Worm (Caenorhabditis elegans): Measurements from ENCODE around the gene F47G9.6.

The F47G9.6 gene

DNA sequence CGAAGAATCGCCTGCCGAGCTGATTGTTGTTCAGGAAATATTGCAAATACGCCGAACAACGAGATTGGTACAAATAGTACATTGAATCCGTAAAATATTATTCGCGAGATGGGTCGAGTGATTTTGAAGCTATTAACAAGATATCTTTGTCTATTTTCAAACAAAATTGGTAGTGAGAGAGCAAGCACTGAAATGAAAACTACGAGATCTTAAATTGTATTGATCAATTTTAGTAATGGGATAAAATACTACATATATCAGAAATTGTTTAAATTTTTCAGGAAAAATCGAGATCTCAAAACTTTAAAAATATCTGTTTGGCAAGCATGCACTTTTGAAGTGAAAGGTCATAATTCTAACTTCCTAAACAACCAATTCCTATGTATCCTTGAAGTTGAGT lies 25.0 kb upstream of the F47G9.6 start:
- TF ChIP-seq gmeb-2 (tag; optimal IDR thresholded peaks at IDR 0.05) (no peak), odd-2 (tag; optimal IDR thresholded peaks at IDR 0.05) (no peak), K02D7.2 (tag; optimal IDR thresholded peaks at IDR 0.05) (no peak), ceh-24 (tag; optimal IDR thresholded peaks at IDR 0.05) (no peak), fkh-10 (GFP tag; optimal IDR thresholded peaks at IDR 0.05) (no peak), ceh-48 (tag; optimal IDR thresholded peaks at IDR 0.05) (no peak), syd-9 (tag; optimal IDR thresholded peaks at IDR 0.05) (no peak), lin-11 (tag; optimal IDR thresholded peaks at IDR 0.05) (no peak), ceh-9 (tag; optimal IDR thresholded peaks at IDR 0.05) (no peak)

DNA sequence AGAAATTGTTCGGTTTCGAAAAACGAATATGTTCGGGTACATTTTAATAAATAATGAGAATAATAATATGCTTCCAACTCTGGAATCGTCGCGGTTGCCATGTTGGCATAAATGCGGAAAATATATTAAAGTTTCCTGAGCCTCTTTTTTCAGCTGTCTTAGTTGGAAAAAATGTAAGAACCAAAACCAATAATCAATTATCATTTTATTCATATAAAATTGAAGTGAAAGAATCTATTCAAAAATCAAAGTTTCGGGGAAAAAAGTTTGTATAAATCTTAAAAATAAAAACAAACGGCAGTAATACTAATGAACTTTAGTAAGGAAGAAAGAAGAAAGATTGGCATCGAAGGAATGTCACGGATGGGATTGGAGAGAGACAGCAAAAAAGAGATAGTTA lies 24.3 kb upstream of the F47G9.6 start, which contains the start of gene srh-45:
TSS of gene srh-45 (minus strand) at position 101 of the 400 bp plus-strand sequence.
- TF ChIP-seq sox-4 (tag; optimal IDR thresholded peaks at IDR 0.05) (no peak), pat-9 (tag; optimal IDR thresholded peaks at IDR 0.05) (no peak), mec-3 (tag; optimal IDR thresholded peaks at IDR 0.05; ENCODE audit: borderline replicate concordance) (no peak), K09A11.1 (tag; optimal IDR thresholded peaks at IDR 0.05; ENCODE audit: insufficient read depth) (no peak), ceh-31 (tag; optimal IDR thresholded peaks at IDR 0.05) (no peak), ets-4 (tag; optimal IDR thresholded peaks at IDR 0.05) (no peak), K02D7.2 (tag; optimal IDR thresholded peaks at IDR 0.05) (no peak), hlh-13 (GFP tag; optimal IDR thresholded peaks at IDR 0.05) (no peak), C08G9.2 (tag; optimal IDR thresholded peaks at IDR 0.05) (no peak), nhr-232 (tag; optimal IDR thresholded peaks at IDR 0.05) (no peak), nhr-11 (tag; optimal IDR thresholded peaks at IDR 0.05) (no peak), ceh-19 (GFP tag; optimal IDR thresholded peaks at IDR 0.05) (no peak), T23F11.4 (GFP tag; optimal IDR thresholded peaks at IDR 0.05) (no peak), unc-55 (GFP tag; optimal IDR thresholded peaks at IDR 0.05) (no peak), elt-2 (tag; optimal IDR thresholded peaks at IDR 0.05) (no peak), ceh-2 (tag; optimal IDR thresholded peaks at IDR 0.05) (no peak), zip-5 (tag; optimal IDR thresholded peaks at IDR 0.05) (no peak), unc-42 (tag; optimal IDR thresholded peaks at IDR 0.05) (no peak)

DNA sequence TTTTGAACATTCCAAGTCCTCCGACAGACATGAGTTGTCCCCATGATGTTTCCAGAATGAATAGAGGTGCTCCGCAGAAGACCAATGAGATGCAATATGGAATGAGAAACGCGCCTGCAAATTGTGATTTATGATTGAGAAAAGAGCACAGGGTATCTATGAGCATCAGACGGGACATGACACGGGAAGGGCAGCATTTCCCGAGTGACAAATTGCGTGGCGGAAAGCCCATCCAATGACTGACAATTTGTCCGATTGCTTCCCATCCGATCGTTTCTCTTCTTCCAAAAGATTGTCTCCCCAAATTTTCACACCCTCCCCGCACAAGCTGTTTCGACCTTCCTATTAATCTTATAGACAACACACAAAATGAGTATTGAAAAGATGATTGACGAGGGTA lies 21.4 kb upstream of the F47G9.6 start:
- TF ChIP-seq ceh-18 (tag; optimal IDR thresholded peaks at IDR 0.05) (peak; percentile 83), rnt-1 (tag; optimal IDR thresholded peaks at IDR 0.05) (peak; percentile 75), pros-1 (tag; optimal IDR thresholded peaks at IDR 0.05) (no peak), pag-3 (tag; optimal IDR thresholded peaks at IDR 0.05; ENCODE audit: borderline replicate concordance) (no peak), ztf-16 (tag; optimal IDR thresholded peaks at IDR 0.05) (no peak), ama-1 (optimal IDR thresholded peaks at IDR 0.05) (no peak), unc-55 (GFP tag; optimal IDR thresholded peaks at IDR 0.05) (peak; percentile 95), ceh-24 (tag; optimal IDR thresholded peaks at IDR 0.05) (no peak), eyg-1 (tag; optimal IDR thresholded peaks at IDR 0.05) (no peak), K09A11.1 (tag; optimal IDR thresholded peaks at IDR 0.05; ENCODE audit: insufficient read depth) (no peak), C08G9.2 (tag; optimal IDR thresholded peaks at IDR 0.05) (no peak), lin-11 (tag; optimal IDR thresholded peaks at IDR 0.05) (no peak), hlh-8 (tag; optimal IDR thresholded peaks at IDR 0.05) (no peak), fkh-10 (GFP tag; optimal IDR thresholded peaks at IDR 0.05) (no peak), sox-4 (tag; optimal IDR thresholded peaks at IDR 0.05) (no peak), K02D7.2 (tag; optimal IDR thresholded peaks at IDR 0.05) (no peak), nfya-1 (tag; optimal IDR thresholded peaks at IDR 0.05) (peak; percentile 6), ahr-1 (tag; optimal IDR thresholded peaks at IDR 0.05) (no peak), nhr-232 (tag; optimal IDR thresholded peaks at IDR 0.05) (no peak), lim-6 (tag; optimal IDR thresholded peaks at IDR 0.05) (no peak), fax-1 (tag; optimal IDR thresholded peaks at IDR 0.05) (no peak), ceh-2 (tag; optimal IDR thresholded peaks at IDR 0.05) (no peak), sdc-2 (tag; optimal IDR thresholded peaks at IDR 0.05) (no peak)

All from whole organism, late embryonic.